Worm (Caenorhabditis elegans): ENCODE data around the gene orc-3.
A peak's percentile ranks its signal among the peaks of the same experiment; 100 is the strongest.

orc-3 gene

DNA sequence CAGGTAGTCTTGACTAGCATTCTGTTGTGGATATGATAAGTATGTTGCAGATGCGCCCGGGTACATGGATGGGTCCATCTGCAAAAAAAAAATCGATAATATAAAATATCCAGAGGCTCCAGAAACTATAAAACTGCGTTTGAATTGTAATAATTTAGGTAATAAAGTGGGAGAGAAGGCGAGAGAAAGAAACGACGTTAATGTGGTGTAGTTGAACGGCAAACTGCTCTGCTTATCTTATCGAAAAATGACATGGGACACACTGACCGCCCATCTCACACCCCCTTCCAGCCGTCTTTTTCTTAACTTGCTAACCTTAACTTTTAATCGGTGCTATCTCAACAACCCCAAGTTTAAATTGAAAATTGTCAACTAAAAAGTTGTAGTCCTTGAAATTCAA is 14.1 kb downstream of the orc-3 start:
- TF ChIP-seq skn-1 (tag; optimal IDR thresholded peaks at IDR 0.05) (no peak), fos-1 (tag; optimal IDR thresholded peaks at IDR 0.05) (peak; percentile 65)

DNA sequence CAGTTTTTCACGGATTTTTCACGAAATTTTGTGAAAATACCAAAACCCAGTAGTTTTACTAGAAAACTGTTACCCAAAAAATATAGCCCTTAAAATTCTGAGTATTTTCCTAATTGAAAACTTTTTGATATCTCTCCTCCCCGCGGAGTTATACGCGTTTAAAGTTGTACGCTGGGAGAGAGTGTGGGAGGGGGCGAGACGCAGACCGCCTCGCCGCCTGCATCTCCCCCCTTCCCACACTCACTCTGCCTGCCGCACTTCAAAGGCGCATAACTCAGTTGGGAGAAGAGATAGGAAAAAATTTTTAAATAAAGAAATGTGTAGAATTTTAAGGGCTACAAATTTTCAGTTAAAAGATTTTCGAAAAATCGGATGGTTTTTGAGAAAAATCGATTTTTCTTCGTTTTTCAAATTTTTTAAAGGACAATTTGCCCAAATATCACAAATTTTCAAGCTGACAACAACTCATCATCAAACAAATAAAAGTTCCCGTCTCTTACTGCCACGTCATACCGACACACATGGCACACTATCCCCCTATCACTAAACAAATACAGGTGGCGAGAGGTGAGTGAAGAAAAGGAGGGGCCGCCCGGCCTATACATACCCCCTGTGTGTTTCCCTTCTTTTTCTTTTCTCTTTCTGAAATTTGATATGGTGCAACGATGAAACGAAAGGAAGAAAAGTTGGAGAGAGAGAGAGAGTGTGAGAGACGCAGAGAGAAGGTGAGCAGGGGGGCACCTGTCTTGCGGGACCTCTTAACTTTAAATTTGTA is 15.6 kb downstream of the orc-3 start:
- peak; percentile 25 for TF ChIP-seq nhr-129 (tag; optimal IDR thresholded peaks at IDR 0.05)
- peak; percentile 68 for TF ChIP-seq fos-1 (tag; optimal IDR thresholded peaks at IDR 0.05)
- no peak for TF ChIP-seq lin-11 (tag; optimal IDR thresholded peaks at IDR 0.05)
- TF ChIP-seq F13H6.1 (tag; optimal IDR thresholded peaks at IDR 0.05): peak; percentile 61
- TF ChIP-seq crh-2 (tag; optimal IDR thresholded peaks at IDR 0.05): peak; percentile 85
- TF ChIP-seq aly-2 (tag; optimal IDR thresholded peaks at IDR 0.05): no peak
- TF ChIP-seq lin-13 (GFP tag; optimal IDR thresholded peaks at IDR 0.05): peak; percentile 36
- peak; percentile 62 for TF ChIP-seq sma-9 (GFP tag; optimal IDR thresholded peaks at IDR 0.05)
- TF ChIP-seq sma-9 (tag; optimal IDR thresholded peaks at IDR 0.05): no peak

DNA sequence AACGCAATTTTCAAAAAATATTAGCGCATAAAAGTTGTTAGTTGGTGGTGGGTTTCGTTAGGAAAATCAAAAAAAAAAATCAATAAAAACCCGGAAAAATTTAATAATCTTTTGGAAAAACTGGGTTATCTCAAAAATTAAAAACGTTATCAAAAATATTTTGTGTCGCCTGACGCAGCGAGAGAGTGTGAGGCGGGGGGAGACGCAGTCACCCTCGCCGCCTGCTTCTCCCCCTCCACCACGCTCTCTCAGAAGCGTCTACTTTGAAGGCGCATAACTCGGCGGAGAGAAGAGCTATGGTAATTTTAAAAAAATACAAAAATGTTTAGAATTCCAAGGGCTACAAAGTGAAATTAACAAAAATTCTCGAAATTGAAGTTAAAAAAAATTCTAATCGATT is 17.2 kb downstream of the orc-3 start:
- no peak for TF ChIP-seq alr-1 (tag; optimal IDR thresholded peaks at IDR 0.05)
- no peak for TF ChIP-seq elt-3 (tag; optimal IDR thresholded peaks at IDR 0.05)
- TF ChIP-seq ZK546.5 (tag; optimal IDR thresholded peaks at IDR 0.05): no peak
- TF ChIP-seq crh-2 (tag; optimal IDR thresholded peaks at IDR 0.05): no peak
- no peak for TF ChIP-seq peb-1 (tag; optimal IDR thresholded peaks at IDR 0.05)

ce11 chrIII:1225595-1225994 is 17.7 kb downstream of the orc-3 start:
- TF ChIP-seq lsy-2 (tag; optimal IDR thresholded peaks at IDR 0.05): peak in 1 of 2 experiments; percentile 4
- TF ChIP-seq elt-3 (tag; optimal IDR thresholded peaks at IDR 0.05): no peak
- TF ChIP-seq dmd-4 (tag; optimal IDR thresholded peaks at IDR 0.05): no peak
- no peak for TF ChIP-seq unc-55 (GFP tag; optimal IDR thresholded peaks at IDR 0.05)
- TF ChIP-seq ztf-11 (tag; optimal IDR thresholded peaks at IDR 0.05): no peak
- no peak for TF ChIP-seq Y55F3AM.14 (GFP tag; optimal IDR thresholded peaks at IDR 0.05)

ce11 chrIII:1226256-1226655 is 18.3 kb downstream of the orc-3 start:
- TF ChIP-seq unc-62 (GFP tag; optimal IDR thresholded peaks at IDR 0.05) (no peak), lin-39 (tag; optimal IDR thresholded peaks at IDR 0.05) (no peak), sma-9 (GFP tag; optimal IDR thresholded peaks at IDR 0.05) (peak; percentile 24), sma-9 (tag; optimal IDR thresholded peaks at IDR 0.05) (no peak), sem-4 (tag; optimal IDR thresholded peaks at IDR 0.05) (no peak), R02D3.7 (tag; optimal IDR thresholded peaks at IDR 0.05) (no peak), nhr-77 (tag; optimal IDR thresholded peaks at IDR 0.05) (no peak), blmp-1 (tag; optimal IDR thresholded peaks at IDR 0.05; ENCODE audit: insufficient read depth) (no peak), peb-1 (tag; optimal IDR thresholded peaks at IDR 0.05) (no peak), F13H6.1 (tag; optimal IDR thresholded peaks at IDR 0.05) (peak; percentile 54), ztf-1 (GFP tag; conservative IDR thresholded peaks at IDR 0.05) (no peak), nhr-10 (tag; optimal IDR thresholded peaks at IDR 0.05) (no peak), mdl-1 (tag; optimal IDR thresholded peaks at IDR 0.05) (no peak), ceh-82 (tag; optimal IDR thresholded peaks at IDR 0.05) (no peak), nhr-12 (tag; optimal IDR thresholded peaks at IDR 0.05) (no peak), nhr-129 (tag; optimal IDR thresholded peaks at IDR 0.05) (peak; percentile 14), nhr-6 (tag; optimal IDR thresholded peaks at IDR 0.05) (no peak), ZK546.5 (tag; optimal IDR thresholded peaks at IDR 0.05) (no peak), unc-55 (GFP tag; optimal IDR thresholded peaks at IDR 0.05) (no peak), ceh-16 (tag; optimal IDR thresholded peaks at IDR 0.05) (no peak), nhr-11 (tag; optimal IDR thresholded peaks at IDR 0.05) (no peak), nhr-21 (tag; optimal IDR thresholded peaks at IDR 0.05) (no peak), unc-39 (tag; optimal IDR thresholded peaks at IDR 0.05) (no peak), crh-2 (tag; optimal IDR thresholded peaks at IDR 0.05) (no peak), fos-1 (tag; optimal IDR thresholded peaks at IDR 0.05) (peak; percentile 34), lin-11 (tag; optimal IDR thresholded peaks at IDR 0.05) (no peak), gmeb-1 (tag; optimal IDR thresholded peaks at IDR 0.05) (no peak), egl-27 (tag; optimal IDR thresholded peaks at IDR 0.05) (no peak), ama-1 (optimal IDR thresholded peaks at IDR 0.05) (no peak)
